Worm (Caenorhabditis elegans) whole organism, early embryonic: ENCODE measurements around the gene exc-7.

ENCODE experiments used
- B0310.2 ChIP-seq: sonication (generic microtip); optimal IDR thresholded peaks from 2 replicates; lab custom pipeline; 2016; ENCODE audit warnings: mild to moderate bottlenecking, missing genetic modification characterization, missing compliant biosample characterization
- F13C5.2 ChIP-seq: sonication (generic microtip); optimal IDR thresholded peaks from 2 replicates; lab custom pipeline; 2017; ENCODE audit warnings: mild to moderate bottlenecking, missing genetic modification characterization, inconsistent platforms, missing compliant biosample characterization
- aly-1 ChIP-seq: sonication (generic microtip); optimal IDR thresholded peaks from 2 replicates; lab custom pipeline; 2016; ENCODE audit warnings: missing genetic modification characterization, missing compliant biosample characterization
- ama-1 ChIP-seq: fragments of 150-350 bp; optimal IDR thresholded peaks from 2 replicates; lab custom pipeline; 2014
- ceh-13 ChIP-seq: fragments of 200-800 bp; sonication (Bioruptor generic); optimal IDR thresholded peaks from 2 replicates; lab custom pipeline; 2018; ENCODE audit warnings: mild to moderate bottlenecking, missing genetic modification characterization, missing compliant biosample characterization
- ceh-36 ChIP-seq: sonication (generic microtip); optimal IDR thresholded peaks from 2 replicates; lab custom pipeline; 2016; ENCODE audit warnings: missing genetic modification characterization, inconsistent platforms, missing compliant biosample characterization
- ets-7 ChIP-seq: sonication (generic microtip); optimal IDR thresholded peaks from 2 replicates; lab custom pipeline; 2016; ENCODE audit warnings: missing genotype, missing genetic modification characterization, missing compliant biosample characterization
- flt-1 ChIP-seq: fragments of 200-800 bp; sonication (Bioruptor generic); IDR thresholded peaks from 2 replicates; pipeline ENCODE4 v1.3.6; 2022; ENCODE audit warnings: missing genetic modification characterization, missing compliant biosample characterization
- hmbx-1 ChIP-seq: sonication (generic microtip); optimal IDR thresholded peaks from 2 replicates; lab custom pipeline; 2016; ENCODE audit warnings: mild to moderate bottlenecking, missing genetic modification characterization, missing compliant biosample characterization
- hmg-4 ChIP-seq: fragments of 200-800 bp; sonication (Bioruptor generic); optimal IDR thresholded peaks from 2 replicates; lab custom pipeline; 2018; ENCODE audit warnings: mild to moderate bottlenecking, missing genetic modification characterization, missing compliant biosample characterization
- hnd-1 ChIP-seq: sonication (generic microtip); optimal IDR thresholded peaks from 2 replicates; lab custom pipeline; 2016; ENCODE audit warnings: missing genetic modification characterization, missing compliant biosample characterization
- pes-1 ChIP-seq: fragments of 200-800 bp; sonication (Bioruptor generic); IDR thresholded peaks from 2 replicates; pipeline ENCODE4 v1.3.6; 2022; ENCODE audit warnings: missing genetic modification reagents, missing genetic modification characterization, missing compliant biosample characterization
- scrt-1 ChIP-seq: fragments of 200-800 bp; sonication (Bioruptor generic); IDR thresholded peaks from 2 replicates; pipeline ENCODE4 v1.3.6; 2022; ENCODE audit warnings: missing genetic modification characterization, missing compliant biosample characterization
- sea-1 ChIP-seq: fragments of 200-800 bp; sonication (Bioruptor generic); conservative IDR thresholded peaks from 2 replicates; pipeline ENCODE4 v1.3.6; 2022; ENCODE audit warnings: missing genetic modification characterization, missing compliant biosample characterization
- tbx-11 ChIP-seq: fragments of 200-800 bp; sonication (Bioruptor generic); IDR thresholded peaks from 2 replicates; pipeline ENCODE4 v1.3.6; 2022; ENCODE audit warnings: missing genetic modification characterization, missing compliant biosample characterization
- tbx-37 ChIP-seq: fragments of 200-800 bp; sonication (Bioruptor generic); conservative IDR thresholded peaks from 2 replicates; pipeline ENCODE4 v1.3.6; 2022; ENCODE audit warnings: missing genetic modification reagents, missing genetic modification characterization, missing compliant biosample characterization
- tra-4 ChIP-seq: sonication (generic microtip); optimal IDR thresholded peaks from 2 replicates; lab custom pipeline; 2017; ENCODE audit warnings: missing genetic modification characterization, missing compliant biosample characterization

Gene exc-7

ce11 chrII:9605336-9605735 is 29.6 kb downstream of the exc-7 start, which contains the start of gene nhr-19:
Gene nhr-19, minus strand, starts transcription at chrII:9605526.
- no peak for TF ChIP-seq hnd-1 (tag; lab: Kevin White, UChicago)
- TF ChIP-seq hmg-4, result no peak
- TF ChIP-seq tbx-37 (GFP tag; lab: Robert Waterston, UW), result no peak
- no peak for TF ChIP-seq ama-1 (lab: Kevin White, UChicago)
- no peak for TF ChIP-seq ets-7 (tag; lab: Kevin White, UChicago)
- TF ChIP-seq flt-1 (GFP tag; lab: Robert Waterston, UW), result no peak
- TF ChIP-seq B0310.2 (tag; lab: Kevin White, UChicago), result no peak
- TF ChIP-seq hmbx-1, result no peak
- TF ChIP-seq F13C5.2, result no peak
- no peak for TF ChIP-seq tra-4 (tag; lab: Kevin White, UChicago)
- TF ChIP-seq sea-1 (GFP tag; lab: Robert Waterston, UW), result no peak
- no peak for TF ChIP-seq ceh-36 (tag; lab: Kevin White, UChicago)
- no peak for TF ChIP-seq tbx-11 (GFP tag; lab: Robert Waterston, UW)
- TF ChIP-seq ceh-13 (GFP tag; lab: Kevin White, UChicago), result no peak
- TF ChIP-seq aly-1 (tag; lab: Kevin White, UChicago), result no peak
- no peak for TF ChIP-seq pes-1 (GFP tag; lab: Robert Waterston, UW)
- no peak for TF ChIP-seq scrt-1 (GFP tag; lab: Robert Waterston, UW)

DNA sequence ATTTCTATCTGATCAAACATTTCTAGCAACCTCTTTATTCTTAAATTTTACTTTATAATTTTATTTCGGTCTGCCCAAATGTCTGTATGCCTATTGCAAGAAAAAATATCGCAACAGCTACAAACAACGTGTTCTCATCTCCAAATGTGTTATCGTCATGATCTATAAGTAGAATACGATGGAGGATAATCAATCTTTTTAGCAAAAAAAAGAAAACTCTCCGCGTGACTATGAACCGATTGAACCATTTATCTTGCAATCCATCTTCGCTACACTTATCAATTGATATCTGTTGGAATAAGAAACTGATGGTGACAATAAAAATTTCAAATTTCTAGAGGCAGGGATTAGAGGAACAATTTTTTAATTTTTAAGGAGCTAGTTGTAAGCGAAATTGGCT is 30.2 kb downstream of the exc-7 start:
- TF ChIP-seq ceh-13 (GFP tag; lab: Kevin White, UChicago) (no peak), sea-1 (GFP tag; lab: Robert Waterston, UW) (no peak), tbx-37 (GFP tag; lab: Robert Waterston, UW) (no peak), hmg-4 (no peak), tra-4 (tag; lab: Kevin White, UChicago) (no peak), pes-1 (GFP tag; lab: Robert Waterston, UW) (no peak), ceh-36 (tag; lab: Kevin White, UChicago) (no peak), aly-1 (tag; lab: Kevin White, UChicago) (no peak), tbx-11 (GFP tag; lab: Robert Waterston, UW) (no peak), F13C5.2 (no peak), hmbx-1 (no peak), ama-1 (lab: Kevin White, UChicago) (no peak), flt-1 (GFP tag; lab: Robert Waterston, UW) (no peak)

DNA sequence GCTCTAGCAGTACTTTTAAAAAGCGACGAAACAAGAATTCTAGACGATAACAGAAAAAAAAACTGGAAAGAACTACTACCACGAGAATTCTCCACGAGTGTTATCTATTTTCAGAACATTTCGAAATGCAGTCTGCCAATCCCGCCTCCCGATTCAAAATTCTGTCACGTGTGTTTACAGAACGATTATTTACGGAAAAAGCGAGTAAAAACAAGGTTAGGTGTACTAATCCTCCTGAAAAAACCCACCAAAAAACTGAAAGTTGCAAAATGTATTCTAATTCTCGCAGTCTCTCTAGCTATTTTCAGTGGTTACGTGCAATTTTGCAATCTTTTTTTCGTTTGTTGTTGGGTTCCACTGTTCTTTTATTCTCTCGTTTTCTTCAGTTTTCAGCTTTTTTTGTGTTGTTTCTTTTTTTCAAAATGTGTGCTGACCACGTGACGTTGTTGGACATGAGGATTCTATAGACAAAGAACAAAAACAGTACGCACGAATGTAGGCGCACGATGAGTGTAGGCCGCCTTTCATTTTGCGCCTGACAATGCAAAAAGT is 30.8 kb downstream of the exc-7 start:
- TF ChIP-seq pes-1 (GFP tag; lab: Robert Waterston, UW) (no peak), ets-7 (tag; lab: Kevin White, UChicago) (no peak)

DNA sequence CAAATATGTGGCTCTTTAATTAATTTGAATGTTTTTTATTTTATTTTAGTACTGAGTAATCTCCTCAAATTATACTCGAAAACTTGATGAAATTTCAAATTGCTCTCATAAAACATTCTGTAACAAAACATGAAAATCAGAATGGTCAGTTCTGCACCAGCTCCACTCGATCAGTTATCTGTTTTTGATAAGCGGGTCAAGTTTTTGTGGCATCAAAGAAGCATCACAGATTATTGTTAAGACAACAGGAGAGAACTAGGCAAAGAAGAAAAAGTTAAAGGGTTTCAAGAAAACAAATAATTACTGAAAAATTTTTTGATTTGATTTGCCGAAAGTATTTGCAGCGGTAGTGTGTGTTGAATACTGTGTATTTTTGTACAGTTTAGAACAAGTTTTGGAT is 31.4 kb downstream of the exc-7 start:
- TF ChIP-seq pes-1 (GFP tag; lab: Robert Waterston, UW) (no peak), hmg-4 (no peak), ceh-13 (GFP tag; lab: Kevin White, UChicago) (no peak), flt-1 (GFP tag; lab: Robert Waterston, UW) (no peak), aly-1 (tag; lab: Kevin White, UChicago) (no peak), tbx-37 (GFP tag; lab: Robert Waterston, UW) (no peak), ama-1 (lab: Kevin White, UChicago) (no peak), hnd-1 (tag; lab: Kevin White, UChicago) (no peak), ceh-36 (tag; lab: Kevin White, UChicago) (no peak), B0310.2 (tag; lab: Kevin White, UChicago) (no peak)

DNA sequence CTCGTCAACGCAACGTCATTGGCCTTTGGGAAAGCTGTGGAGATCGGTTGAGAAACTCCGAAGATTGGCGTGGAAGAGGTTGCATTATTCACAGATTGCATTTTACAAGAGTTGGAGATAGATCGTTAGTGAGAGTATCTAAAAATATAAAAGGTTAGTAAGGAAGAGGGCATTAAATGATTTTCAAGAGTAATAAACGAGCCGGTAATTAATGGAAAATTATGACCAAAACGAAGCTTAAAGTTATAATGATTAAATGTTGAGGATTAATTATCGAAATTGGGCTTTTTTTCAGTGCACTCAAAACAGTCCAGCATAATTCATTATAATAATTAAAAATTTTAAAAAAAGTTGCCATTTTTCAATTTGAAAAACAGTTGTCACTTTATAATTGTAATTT is 33.5 kb downstream of the exc-7 start, which contains the start of gene pap-2:
Gene pap-2, minus strand, starts transcription at position 101 of the 400 bp plus-strand sequence.
- TF ChIP-seq hnd-1 (tag; lab: Kevin White, UChicago), result no peak
- TF ChIP-seq ets-7 (tag; lab: Kevin White, UChicago), result no peak
- no peak for TF ChIP-seq aly-1 (tag; lab: Kevin White, UChicago)
- TF ChIP-seq ceh-36 (tag; lab: Kevin White, UChicago), result no peak
- no peak for TF ChIP-seq scrt-1 (GFP tag; lab: Robert Waterston, UW)
- TF ChIP-seq hmbx-1, result no peak
- no peak for TF ChIP-seq tbx-11 (GFP tag; lab: Robert Waterston, UW)
- no peak for TF ChIP-seq tbx-37 (GFP tag; lab: Robert Waterston, UW)
- no peak for TF ChIP-seq tra-4 (tag; lab: Kevin White, UChicago)
- TF ChIP-seq sea-1 (GFP tag; lab: Robert Waterston, UW), result no peak
- TF ChIP-seq B0310.2 (tag; lab: Kevin White, UChicago), result no peak
- TF ChIP-seq ceh-13 (GFP tag; lab: Kevin White, UChicago), result no peak
- TF ChIP-seq pes-1 (GFP tag; lab: Robert Waterston, UW), result no peak
- no peak for TF ChIP-seq flt-1 (GFP tag; lab: Robert Waterston, UW)
- TF ChIP-seq ama-1 (lab: Kevin White, UChicago), result no peak
- no peak for TF ChIP-seq F13C5.2
- no peak for TF ChIP-seq hmg-4

- no peak for TF ChIP-seq ceh-13 (GFP tag; lab: Kevin White, UChicago)
- TF ChIP-seq tbx-37 (GFP tag; lab: Robert Waterston, UW), result no peak
- no peak for TF ChIP-seq flt-1 (GFP tag; lab: Robert Waterston, UW)
- TF ChIP-seq hmg-4, result no peak
- TF ChIP-seq hnd-1 (tag; lab: Kevin White, UChicago), result no peak
- TF ChIP-seq sea-1 (GFP tag; lab: Robert Waterston, UW), result no peak
- TF ChIP-seq hmbx-1, result no peak
- TF ChIP-seq ceh-36 (tag; lab: Kevin White, UChicago), result no peak
- no peak for TF ChIP-seq tbx-11 (GFP tag; lab: Robert Waterston, UW)
- TF ChIP-seq B0310.2 (tag; lab: Kevin White, UChicago), result no peak
- TF ChIP-seq ets-7 (tag; lab: Kevin White, UChicago), result no peak
- no peak for TF ChIP-seq F13C5.2
- TF ChIP-seq pes-1 (GFP tag; lab: Robert Waterston, UW), result no peak
- no peak for TF ChIP-seq tra-4 (tag; lab: Kevin White, UChicago)
- TF ChIP-seq scrt-1 (GFP tag; lab: Robert Waterston, UW), result no peak
- TF ChIP-seq aly-1 (tag; lab: Kevin White, UChicago), result no peak
- no peak for TF ChIP-seq ama-1 (lab: Kevin White, UChicago)
These were observed 35.7 kb downstream of the exc-7 start, which contains the start of the genes T15H9.5 and T15H9.4 for ce11 chrII:9611347-9611923. Gene T15H9.5, minus strand, starts transcription at chrII:9611447. Gene T15H9.4, plus strand, starts transcription at chrII:9611873.
